Worm (Caenorhabditis elegans) whole organism, young adult: Measurements from ENCODE around the gene chpf-1.

Source experiments
- B0035.1 ChIP-seq: sonication (generic microtip); optimal IDR thresholded peaks from 2 replicates; lab custom pipeline; 2016; ENCODE audit warnings: missing genetic modification characterization, mild to moderate bottlenecking, missing compliant biosample characterization, missing genotype, missing genetic modification reagents
- C17E4.6 ChIP-seq: fragments of 200-800 bp; sonication (Bioruptor generic); IDR thresholded peaks from 2 replicates; pipeline ENCODE4 v1.3.6; 2022; ENCODE audit warnings: missing genetic modification reagents, missing genetic modification characterization, missing compliant biosample characterization
- D2030.7 ChIP-seq: fragments of 200-800 bp; sonication (Bioruptor generic); IDR thresholded peaks from 2 replicates; pipeline ENCODE4 v1.3.6; 2022; ENCODE audit warnings: missing genetic modification reagents, missing genetic modification characterization, missing compliant biosample characterization
- F22D6.2 ChIP-seq: sonication (generic microtip); optimal IDR thresholded peaks from 2 replicates; lab custom pipeline; 2016; ENCODE audit warnings: mild to moderate bottlenecking, missing genetic modification characterization, missing compliant biosample characterization
- K12H6.12 ChIP-seq: fragments of 200-800 bp; sonication (Bioruptor generic); optimal IDR thresholded peaks from 2 replicates; lab custom pipeline; 2018; ENCODE audit warnings: mild to moderate bottlenecking, missing genetic modification characterization, missing compliant biosample characterization
- Y53F4B.3 ChIP-seq: fragments of 200-800 bp; sonication (Bioruptor generic); IDR thresholded peaks from 2 replicates; pipeline ENCODE4 v1.3.6; 2022; ENCODE audit warnings: missing genetic modification reagents, missing genetic modification characterization, missing compliant biosample characterization
- Y56A3A.18 ChIP-seq: fragments of 200-800 bp; sonication (Bioruptor generic); IDR thresholded peaks from 2 replicates; pipeline ENCODE4 v1.3.6; 2022; ENCODE audit warnings: missing genetic modification reagents, missing genetic modification characterization, missing compliant biosample characterization
- Y79H2A.3 ChIP-seq: fragments of 200-800 bp; sonication (Bioruptor generic); conservative IDR thresholded peaks from 2 replicates; pipeline ENCODE4 v1.3.6; 2022; ENCODE audit warnings: missing genetic modification reagents, missing genetic modification characterization, missing compliant biosample characterization
- Y95B8A.8 ChIP-seq: fragments of 200-800 bp; sonication (Bioruptor generic); IDR thresholded peaks from 2 replicates; pipeline ENCODE4 v1.3.6; 2022; ENCODE audit warnings: missing genetic modification reagents, missing genetic modification characterization, missing compliant biosample characterization
- ZK185.1 ChIP-seq: sonication (generic microtip); optimal IDR thresholded peaks from 2 replicates; lab custom pipeline; 2016; ENCODE audit warnings: mild to moderate bottlenecking, missing genetic modification characterization, missing compliant biosample characterization; ENCODE audit not compliant: poor library complexity, severe bottlenecking
- akir-1 ChIP-seq: fragments of 200-800 bp; sonication (Bioruptor generic); optimal IDR thresholded peaks from 2 replicates; lab custom pipeline; 2018; ENCODE audit warnings: mild to moderate bottlenecking, missing genetic modification characterization, moderate library complexity, missing compliant biosample characterization
- attf-3 ChIP-seq: fragments of 200-800 bp; sonication (Bioruptor generic); conservative IDR thresholded peaks from 2 replicates; pipeline ENCODE4 v1.3.6; 2022; ENCODE audit warnings: missing genetic modification reagents, missing genetic modification characterization, missing compliant biosample characterization
- attf-6 ChIP-seq: fragments of 200-800 bp; sonication (Bioruptor generic); IDR thresholded peaks from 2 replicates; pipeline ENCODE4 v1.3.6; 2022; ENCODE audit warnings: missing genetic modification reagents, missing genetic modification characterization, missing compliant biosample characterization
- ceh-27 ChIP-seq: fragments of 200-800 bp; sonication (Bioruptor generic); optimal IDR thresholded peaks from 2 replicates; lab custom pipeline; 2018; ENCODE audit warnings: mild to moderate bottlenecking, missing genetic modification characterization, moderate library complexity, missing compliant biosample characterization
- ceh-40 ChIP-seq: fragments of 200-800 bp; sonication (Bioruptor generic); IDR thresholded peaks from 2 replicates; pipeline ENCODE4 v1.3.6; 2022; ENCODE audit warnings: missing genetic modification characterization, missing compliant biosample characterization
- ceh-58 ChIP-seq: fragments of 200-800 bp; sonication (Bioruptor generic); IDR thresholded peaks from 2 replicates; pipeline ENCODE4 v1.3.6; 2022; ENCODE audit warnings: missing genetic modification characterization, missing compliant biosample characterization
- dox-1 ChIP-seq: fragments of 200-800 bp; sonication (Bioruptor generic); IDR thresholded peaks from 2 replicates; pipeline ENCODE4 v1.3.6; 2022; ENCODE audit warnings: missing genetic modification reagents, missing genetic modification characterization, missing compliant biosample characterization
- dpl-1 ChIP-seq: fragments of 150-350 bp; optimal IDR thresholded peaks from 2 replicates; lab custom pipeline; 2014; ENCODE audit warnings: missing biosample characterization, missing genetic modification reagents, missing genetic modification characterization
- ekl-4 ChIP-seq: fragments of 200-800 bp; sonication (Bioruptor generic); IDR thresholded peaks from 2 replicates; pipeline ENCODE4 v1.3.6; 2022; ENCODE audit warnings: missing genetic modification reagents, missing genetic modification characterization, missing compliant biosample characterization
- fkh-3 ChIP-seq: sonication (generic microtip); optimal IDR thresholded peaks from 2 replicates; lab custom pipeline; 2016; ENCODE audit warnings: mild to moderate bottlenecking, missing genetic modification characterization, missing compliant biosample characterization
- hsf-1 ChIP-seq: fragments of 200-800 bp; sonication (Bioruptor generic); IDR thresholded peaks from 2 replicates; pipeline ENCODE4 v1.3.6; 2022; ENCODE audit warnings: missing genetic modification reagents, missing genetic modification characterization, missing compliant biosample characterization
- let-526 ChIP-seq: fragments of 200-800 bp; sonication (Bioruptor generic); IDR thresholded peaks from 2 replicates; pipeline ENCODE4 v1.3.6; 2022; ENCODE audit warnings: missing genetic modification reagents, missing genetic modification characterization, missing compliant biosample characterization
- let-607 ChIP-seq, 2 experiments: fragments of 200-800 bp in 1 of 2; sonication (Bioruptor generic) in 1 of 2; sonication (generic microtip) in 1 of 2; optimal IDR thresholded peaks; 2 replicates each; lab custom pipeline; 2016 to 2018; ENCODE audit warnings: mild to moderate bottlenecking in 2 of 2, missing compliant biosample characterization in 2 of 2, missing genetic modification characterization in 2 of 2, moderate library complexity in 2 of 2, missing genotype in 1 of 2
- lin-40 ChIP-seq: sonication (generic microtip); optimal IDR thresholded peaks from 2 replicates; lab custom pipeline; 2016; ENCODE audit warnings: missing genetic modification characterization, mild to moderate bottlenecking, missing compliant biosample characterization, missing genotype, missing genetic modification reagents
- lir-1 ChIP-seq: fragments of 200-800 bp; sonication (Bioruptor generic); conservative IDR thresholded peaks from 2 replicates; pipeline ENCODE4 v1.3.6; 2022; ENCODE audit warnings: missing genetic modification reagents, missing genetic modification characterization, missing compliant biosample characterization
- madf-6 ChIP-seq: fragments of 200-800 bp; sonication (Bioruptor generic); IDR thresholded peaks from 2 replicates; pipeline ENCODE4 v1.3.6; 2022; ENCODE audit warnings: missing genetic modification reagents, missing genetic modification characterization, missing compliant biosample characterization
- mes-4 ChIP-seq: sonication (generic microtip); optimal IDR thresholded peaks from 2 replicates; lab custom pipeline; 2016; ENCODE audit warnings: missing genotype, missing genetic modification characterization, missing compliant biosample characterization
- mxl-1 ChIP-seq: sonication (generic microtip); optimal IDR thresholded peaks from 2 replicates; lab custom pipeline; 2016; ENCODE audit warnings: missing genetic modification characterization, missing compliant biosample characterization
- nfya-1 ChIP-seq: sonication (generic microtip); optimal IDR thresholded peaks from 2 replicates; lab custom pipeline; 2017; ENCODE audit warnings: antibody characterized with exemption, missing compliant biosample characterization, missing genetic modification characterization, borderline replicate concordance; ENCODE audit not compliant: insufficient read depth
- nhr-80 ChIP-seq: sonication (generic microtip); optimal IDR thresholded peaks from 2 replicates; lab custom pipeline; 2016; ENCODE audit warnings: missing genetic modification characterization, missing compliant biosample characterization
- rcor-1 ChIP-seq: fragments of 200-800 bp; sonication (Bioruptor generic); IDR thresholded peaks from 2 replicates; pipeline ENCODE4 v1.3.6; 2022; ENCODE audit warnings: missing genetic modification reagents, missing genetic modification characterization, missing compliant biosample characterization
- rpc-1 ChIP-seq, 2 experiments: fragments of 150-350 bp in 1 of 2; sonication (generic microtip) in 1 of 2; optimal IDR thresholded peaks; 2 replicates each; lab custom pipeline; 2014 to 2018; ENCODE audit warnings: missing biosample characterization in 1 of 2, missing genetic modification characterization in 1 of 2, missing genetic modification reagents in 1 of 2, missing genotype in 1 of 2
- sea-2 ChIP-seq: fragments of 200-800 bp; sonication (Bioruptor generic); IDR thresholded peaks from 2 replicates; pipeline ENCODE4 v1.3.6; 2022; ENCODE audit warnings: missing genetic modification characterization, missing compliant biosample characterization
- snpc-3.4 ChIP-seq: sonication (generic microtip); optimal IDR thresholded peaks from 2 replicates; lab custom pipeline; 2017; ENCODE audit warnings: missing genetic modification characterization, mild to moderate bottlenecking, missing compliant biosample characterization, antibody characterized with exemption, moderate library complexity, missing genotype, missing genetic modification reagents
- somi-1 ChIP-seq: fragments of 200-800 bp; sonication (Bioruptor generic); optimal IDR thresholded peaks from 2 replicates; lab custom pipeline; 2018; ENCODE audit warnings: mild to moderate bottlenecking, missing genetic modification characterization, missing compliant biosample characterization
- tbp1 ChIP-seq: fragments of 200-800 bp; sonication (Bioruptor generic); optimal IDR thresholded peaks from 2 replicates; lab custom pipeline; 2018; ENCODE audit warnings: mild to moderate bottlenecking, missing genetic modification characterization, missing compliant biosample characterization
- unc-130 ChIP-seq: sonication (generic microtip); optimal IDR thresholded peaks from 2 replicates; lab custom pipeline; 2016; ENCODE audit warnings: missing genetic modification reagents, missing genetic modification characterization, missing compliant biosample characterization
- unc-62 ChIP-seq: fragments of 150-350 bp; optimal IDR thresholded peaks from 2 replicates; lab custom pipeline; 2014; ENCODE audit warnings: missing biosample characterization, missing genetic modification reagents, missing genetic modification characterization
- zfh-2 ChIP-seq: fragments of 200-800 bp; sonication (Bioruptor generic); conservative IDR thresholded peaks from 2 replicates; pipeline ENCODE4 v1.3.6; 2022; ENCODE audit warnings: missing genetic modification reagents, missing genetic modification characterization, missing compliant biosample characterization
- ztf-18 ChIP-seq: sonication (generic microtip); optimal IDR thresholded peaks from 2 replicates; lab custom pipeline; 2016; ENCODE audit warnings: missing genotype, mild to moderate bottlenecking, missing genetic modification characterization, missing compliant biosample characterization
- ztf-28 ChIP-seq: fragments of 200-800 bp; sonication (Bioruptor generic); IDR thresholded peaks from 2 replicates; pipeline ENCODE4 v1.3.6; 2022; ENCODE audit warnings: missing genetic modification reagents, missing genetic modification characterization, missing compliant biosample characterization
- ztf-6 ChIP-seq: fragments of 200-800 bp; sonication (Bioruptor generic); IDR thresholded peaks from 2 replicates; pipeline ENCODE4 v1.3.6; 2022; ENCODE audit warnings: missing genetic modification reagents, missing genetic modification characterization, missing compliant biosample characterization

The chpf-1 gene

DNA sequence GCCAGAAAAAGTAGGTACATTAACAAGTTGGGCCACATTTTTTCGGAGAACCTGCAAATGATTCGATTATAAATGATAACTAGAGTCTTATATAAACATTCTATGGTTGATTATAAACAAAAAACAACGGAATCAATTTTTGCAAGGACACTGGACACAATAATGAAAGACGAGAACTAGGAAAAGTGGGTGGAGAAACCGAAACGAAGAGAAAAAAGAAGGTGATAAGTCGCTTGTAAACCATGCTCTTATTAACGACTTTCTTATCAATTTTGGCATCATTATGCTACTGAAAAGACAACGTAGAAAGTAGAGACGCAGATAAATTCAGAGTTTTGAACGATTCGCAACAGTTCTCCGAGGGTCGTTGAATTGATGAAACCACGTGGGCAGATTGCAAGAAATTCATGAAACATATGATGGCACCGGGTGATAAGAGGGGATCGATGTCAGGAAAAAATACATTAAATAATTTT is 13.2 kb downstream of the chpf-1 start, which contains the start of gene ZK856.5:
TSS of gene ZK856.5 (minus strand) at position 51 of the 476 bp plus-strand sequence.
- TF ChIP-seq let-526 (GFP tag; lab: Robert Waterston, UW) (no peak), unc-62 (GFP tag; lab: Kevin White, UChicago) (no peak), K12H6.12 (tag; lab: Kevin White, UChicago) (no peak), nfya-1 (tag; lab: Kevin White, UChicago) (no peak), nhr-80 (tag; lab: Kevin White, UChicago) (peak; percentile 69), ekl-4 (no peak), let-607 (tag; optimal IDR thresholded peaks at IDR 0.05; lab: Kevin White, UChicago) (peak in 1 of 2 experiments; percentile 16)
- TF ChIP-seq, all 124 proteins: peak for 2

DNA sequence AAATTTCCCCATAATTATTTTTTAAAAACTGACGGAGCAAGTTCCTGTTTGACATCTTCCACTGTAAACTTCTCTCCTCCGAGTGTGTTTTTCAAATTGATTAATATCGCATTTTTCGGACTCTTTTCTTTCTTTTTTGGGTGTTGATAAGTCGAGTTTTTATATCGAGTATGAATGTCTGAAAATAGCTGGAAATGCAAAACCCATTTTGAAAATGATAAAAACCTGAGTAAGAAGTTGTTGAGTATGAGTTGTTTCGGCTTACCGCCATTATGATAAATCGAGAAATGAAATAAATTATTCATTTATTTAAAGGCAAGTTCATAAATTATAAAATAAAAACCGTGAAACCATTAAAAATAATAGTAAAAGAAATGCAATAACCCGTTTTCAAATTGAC is 17.6 kb downstream of the chpf-1 start, which contains the start of gene ZK856.18:
TSS of gene ZK856.18 (minus strand) at position 289 of the 400 bp plus-strand sequence.
- no peak for TF ChIP-seq ceh-58 (GFP tag; lab: Robert Waterston, UW)
- no peak for TF ChIP-seq unc-130 (GFP tag; lab: Kevin White, UChicago)
- TF ChIP-seq zfh-2: no peak
- no peak for TF ChIP-seq C17E4.6 (GFP tag; lab: Robert Waterston, UW)

DNA sequence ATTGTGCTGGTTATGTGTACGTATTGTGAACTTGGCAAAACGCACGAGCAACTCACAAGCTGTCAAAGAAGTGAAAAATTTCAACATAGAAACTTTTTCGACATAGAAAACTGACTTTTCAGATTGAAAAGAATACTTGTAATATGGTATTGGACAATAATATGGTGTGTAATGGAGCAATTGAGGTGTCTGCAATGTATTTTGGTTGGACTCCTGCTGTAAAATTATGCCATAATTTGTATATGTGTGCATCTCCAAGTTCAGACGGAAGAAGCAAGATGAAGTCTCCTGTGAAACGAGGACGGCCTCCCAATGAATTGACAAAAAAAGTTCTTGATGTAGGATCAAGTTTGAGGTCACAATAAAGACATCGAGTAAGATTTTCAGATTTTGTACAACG is 19.5 kb downstream of the chpf-1 start:
- TF ChIP-seq ekl-4: no peak
- no peak for TF ChIP-seq F22D6.2
- no peak for TF ChIP-seq lin-40 (tag; lab: Kevin White, UChicago)
- TF ChIP-seq attf-3 (GFP tag; lab: Robert Waterston, UW): no peak
- TF ChIP-seq ZK185.1 (tag; lab: Kevin White, UChicago): no peak

DNA sequence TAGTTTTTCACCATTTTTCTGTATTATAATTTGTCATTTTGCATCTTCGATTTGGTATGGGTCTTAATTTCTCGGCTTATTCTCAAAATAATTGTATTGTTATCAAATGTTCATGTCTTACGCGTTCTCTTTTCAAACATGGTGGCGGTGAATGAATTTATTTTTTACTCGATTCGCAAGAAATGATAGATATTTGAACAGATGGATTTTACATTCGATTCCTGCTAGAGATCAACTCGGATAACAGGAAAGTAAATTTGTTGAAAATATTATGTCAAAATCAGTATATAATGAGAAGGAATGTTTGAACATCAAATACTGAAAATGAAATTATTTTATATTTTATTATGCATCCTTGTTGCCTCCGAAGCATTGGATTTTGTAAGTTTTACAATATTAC is 20.3 kb downstream of the chpf-1 start, which contains the start of gene ZK856.4:
TSS of gene ZK856.4 (plus strand) at position 301 of the 400 bp plus-strand sequence.
- TF ChIP-seq hsf-1 (no peak), rpc-1 (optimal IDR thresholded peaks at IDR 0.05; lab: Kevin White, UChicago) (no peak), rpc-1 (tag; optimal IDR thresholded peaks at IDR 0.05; lab: Kevin White, UChicago) (no peak), let-607 (tag; optimal IDR thresholded peaks at IDR 0.05; lab: Kevin White, UChicago) (no peak), ztf-28 (no peak), ceh-40 (GFP tag; lab: Robert Waterston, UW) (no peak), akir-1 (GFP tag; lab: Kevin White, UChicago) (no peak), B0035.1 (tag; lab: Kevin White, UChicago) (no peak), somi-1 (GFP tag; lab: Kevin White, UChicago) (no peak), mxl-1 (tag; lab: Kevin White, UChicago) (no peak), ztf-6 (GFP tag; lab: Robert Waterston, UW) (no peak), attf-6 (GFP tag; lab: Robert Waterston, UW) (no peak), ceh-27 (GFP tag; lab: Kevin White, UChicago) (no peak), ztf-18 (no peak), snpc-3.4 (tag; lab: Kevin White, UChicago) (no peak), Y79H2A.3 (GFP tag; lab: Robert Waterston, UW) (no peak), mes-4 (no peak)

DNA sequence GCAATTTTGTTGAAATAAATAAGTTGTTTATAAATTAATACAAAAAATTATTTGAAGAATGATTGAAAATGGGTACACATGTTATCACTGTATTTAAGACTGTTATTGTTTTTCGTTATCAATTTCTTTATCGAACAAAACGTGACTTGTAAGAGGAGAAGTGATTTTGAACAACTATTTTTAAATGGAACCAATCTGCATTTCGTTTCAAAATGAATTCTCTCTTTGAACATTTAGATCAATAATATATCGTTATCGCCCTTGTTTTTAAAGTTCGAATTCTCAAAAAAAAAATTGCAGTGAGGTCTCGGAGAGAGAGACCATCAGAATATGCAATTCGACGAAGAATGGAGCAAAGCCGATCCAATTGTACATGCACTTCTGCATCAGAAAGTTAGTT is 24.1 kb downstream of the chpf-1 start, which contains the start of gene cul-5:
TSS of gene cul-5 (plus strand) at position 301 of the 400 bp plus-strand sequence.
- TF ChIP-seq tbp1 (GFP tag; lab: Kevin White, UChicago) (no peak), D2030.7 (no peak), rcor-1 (GFP tag; lab: Robert Waterston, UW) (no peak), dox-1 (GFP tag; lab: Robert Waterston, UW) (no peak), Y56A3A.18 (GFP tag; lab: Robert Waterston, UW) (no peak), Y53F4B.3 (GFP tag; lab: Robert Waterston, UW) (no peak), fkh-3 (tag; lab: Kevin White, UChicago) (no peak), akir-1 (GFP tag; lab: Kevin White, UChicago) (no peak), snpc-3.4 (tag; lab: Kevin White, UChicago) (no peak), madf-6 (GFP tag; lab: Robert Waterston, UW) (no peak), dpl-1 (no peak), Y95B8A.8 (GFP tag; lab: Robert Waterston, UW) (no peak), K12H6.12 (tag; lab: Kevin White, UChicago) (no peak), sea-2 (GFP tag; lab: Robert Waterston, UW) (no peak), lir-1 (GFP tag; lab: Robert Waterston, UW) (no peak)
